Worm (Caenorhabditis elegans) whole organism, L3 larva: ENCODE measurements around the gene dhhc-10.
A peak's percentile ranks its signal among the peaks of the same experiment; 100 is the strongest.

Experiments
- ZK546.5 ChIP-seq: sonication (generic microtip); optimal IDR thresholded peaks from 2 replicates; lab custom pipeline; 2017; ENCODE audit warnings: missing biosample characterization, missing genetic modification characterization
- aly-2 ChIP-seq: fragments of 150-350 bp; optimal IDR thresholded peaks from 2 replicates; lab custom pipeline; 2014; ENCODE audit warnings: missing biosample characterization, missing genetic modification characterization
- ama-1 ChIP-seq: fragments of 150-350 bp; optimal IDR thresholded peaks from 2 replicates; lab custom pipeline; 2018
- ceh-16 ChIP-seq: sonication (generic microtip); optimal IDR thresholded peaks from 2 replicates; lab custom pipeline; 2017; ENCODE audit warnings: missing biosample characterization, missing genetic modification characterization
- ceh-28 ChIP-seq: fragments of 150-350 bp; optimal IDR thresholded peaks from 2 replicates; lab custom pipeline; 2014; ENCODE audit warnings: missing biosample characterization, missing genetic modification reagents, missing genetic modification characterization
- ceh-82 ChIP-seq: fragments of 150-350 bp; optimal IDR thresholded peaks from 2 replicates; lab custom pipeline; 2014; ENCODE audit warnings: missing biosample characterization, missing genetic modification characterization
- daf-12 ChIP-seq: fragments of 150-350 bp; optimal IDR thresholded peaks from 2 replicates; lab custom pipeline; 2014; ENCODE audit warnings: missing biosample characterization, missing genetic modification reagents, missing genetic modification characterization
- egl-5 ChIP-seq: fragments of 150-350 bp; optimal IDR thresholded peaks from 2 replicates; lab custom pipeline; 2017; ENCODE audit warnings: missing biosample characterization, missing genetic modification reagents, missing genetic modification characterization, inconsistent platforms
- elt-1 ChIP-seq: fragments of 150-350 bp; optimal IDR thresholded peaks from 2 replicates; lab custom pipeline; 2014; ENCODE audit warnings: missing biosample characterization, missing genetic modification characterization
- elt-3 ChIP-seq, 3 experiments: fragments of 150-350 bp in 1 of 3; sonication (generic microtip) in 2 of 3; optimal IDR thresholded peaks; 2 replicates in 2 of 3; 4 replicates in 1 of 3; lab custom pipeline; 2014 to 2017; ENCODE audit warnings: missing biosample characterization in 3 of 3, missing genetic modification characterization in 3 of 3
- eor-1 ChIP-seq, 2 experiments: fragments of 150-350 bp; optimal IDR thresholded peaks; 2 replicates each; lab custom pipeline; 2014 to 2018; ENCODE audit warnings: missing biosample characterization in 2 of 2, missing genetic modification characterization in 2 of 2
- fkh-10 ChIP-seq: sonication (generic microtip); optimal IDR thresholded peaks from 2 replicates; lab custom pipeline; 2017; ENCODE audit warnings: missing biosample characterization, missing genetic modification reagents, missing genetic modification characterization
- fkh-2 ChIP-seq: fragments of 150-350 bp; optimal IDR thresholded peaks from 2 replicates; lab custom pipeline; 2014; ENCODE audit warnings: missing biosample characterization, missing genetic modification reagents, missing genetic modification characterization
- fos-1 ChIP-seq: fragments of 150-350 bp; optimal IDR thresholded peaks from 2 replicates; lab custom pipeline; 2014; ENCODE audit warnings: missing biosample characterization, missing genetic modification characterization
- hmg-11 ChIP-seq: sonication (generic microtip); optimal IDR thresholded peaks from 2 replicates; lab custom pipeline; 2016; ENCODE audit warnings: missing genetic modification characterization, missing compliant biosample characterization
- jun-1 ChIP-seq: fragments of 150-350 bp; optimal IDR thresholded peaks from 2 replicates; lab custom pipeline; 2014; ENCODE audit warnings: missing biosample characterization, missing genetic modification reagents, missing genetic modification characterization
- lin-15B ChIP-seq: fragments of 150-350 bp; optimal IDR thresholded peaks from 2 replicates; lab custom pipeline; 2014; ENCODE audit warnings: missing biosample characterization, missing genetic modification characterization
- lsy-12 ChIP-seq: sonication (generic microtip); optimal IDR thresholded peaks from 2 replicates; lab custom pipeline; 2016; ENCODE audit warnings: mild to moderate bottlenecking, missing genetic modification characterization, missing compliant biosample characterization
- mml-1 ChIP-seq: fragments of 150-350 bp; sonication (generic microtip); optimal IDR thresholded peaks from 3 replicates; lab custom pipeline; 2014; ENCODE audit warnings: missing biosample characterization, missing genetic modification characterization
- nfya-1 ChIP-seq: sonication (generic microtip); optimal IDR thresholded peaks from 2 replicates; lab custom pipeline; 2017; ENCODE audit warnings: missing genetic modification characterization, mild to moderate bottlenecking, missing compliant biosample characterization, antibody characterized with exemption, moderate library complexity; ENCODE audit not compliant: insufficient read depth
- nhr-11 ChIP-seq: fragments of 150-350 bp; optimal IDR thresholded peaks from 2 replicates; lab custom pipeline; 2014; ENCODE audit warnings: missing biosample characterization, missing genetic modification characterization
- nhr-237 ChIP-seq: fragments of 150-350 bp; optimal IDR thresholded peaks from 2 replicates; lab custom pipeline; 2014; ENCODE audit warnings: missing biosample characterization, missing genetic modification characterization
- nhr-25 ChIP-seq: sonication (generic microtip); optimal IDR thresholded peaks from 2 replicates; lab custom pipeline; 2017; ENCODE audit warnings: missing biosample characterization, missing genetic modification characterization
- nhr-77 ChIP-seq: fragments of 150-350 bp; optimal IDR thresholded peaks from 2 replicates; lab custom pipeline; 2014; ENCODE audit warnings: missing biosample characterization, missing genetic modification characterization
- sea-2 ChIP-seq: fragments of 150-350 bp; sonication (generic microtip); optimal IDR thresholded peaks from 4 replicates; lab custom pipeline; 2014; ENCODE audit warnings: missing biosample characterization, missing genetic modification reagents, missing genetic modification characterization
- skn-1 ChIP-seq: fragments of 150-350 bp; optimal IDR thresholded peaks from 2 replicates; lab custom pipeline; 2014; ENCODE audit warnings: missing biosample characterization, missing genetic modification characterization
- snpc-4 ChIP-seq: fragments of 150-350 bp; optimal IDR thresholded peaks from 2 replicates; lab custom pipeline; 2014; ENCODE audit warnings: missing biosample characterization, missing genetic modification characterization
- tbx-2 ChIP-seq: sonication (generic microtip); optimal IDR thresholded peaks from 2 replicates; lab custom pipeline; 2016; ENCODE audit warnings: mild to moderate bottlenecking, missing genetic modification characterization, missing compliant biosample characterization
- unc-62 ChIP-seq: fragments of 150-350 bp; sonication (generic microtip); optimal IDR thresholded peaks from 4 replicates; lab custom pipeline; 2014; ENCODE audit warnings: missing biosample characterization, missing genetic modification reagents, missing genetic modification characterization
- ztf-11 ChIP-seq: fragments of 150-350 bp; optimal IDR thresholded peaks from 2 replicates; lab custom pipeline; 2014; ENCODE audit warnings: missing biosample characterization, missing genetic modification characterization
- ztf-4 ChIP-seq: fragments of 150-350 bp; optimal IDR thresholded peaks from 2 replicates; lab custom pipeline; 2014; ENCODE audit warnings: missing biosample characterization, missing genetic modification characterization

dhhc-10 gene

DNA sequence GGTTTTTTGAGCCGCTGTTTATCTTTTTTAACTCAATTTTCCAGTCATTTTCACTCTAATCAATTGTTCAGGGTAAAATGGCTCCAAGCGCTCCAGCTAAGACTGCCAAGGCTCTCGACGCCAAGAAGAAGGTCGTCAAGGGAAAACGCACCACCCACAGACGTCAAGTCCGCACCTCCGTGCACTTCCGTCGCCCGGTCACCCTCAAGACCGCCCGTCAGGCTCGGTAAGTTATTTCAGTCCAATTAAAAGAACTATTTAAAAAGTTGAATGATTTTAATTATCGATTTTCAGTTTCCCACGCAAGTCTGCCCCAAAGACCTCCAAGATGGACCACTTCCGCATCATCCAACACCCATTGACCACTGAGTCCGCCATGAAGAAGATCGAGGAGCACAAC, 8.1 kb downstream of the dhhc-10 start, which contains the start of gene rpl-25.1:
Gene rpl-25.1 (plus strand): TSS at position 72 of the 400 bp plus-strand sequence.
- TF ChIP-seq ama-1 (lab: Kevin White, UChicago) = no peak
- TF ChIP-seq nfya-1 (tag; lab: Kevin White, UChicago) = no peak
- no peak for TF ChIP-seq mml-1
- no peak for TF ChIP-seq elt-1 (tag; lab: Kevin White, UChicago)
- no peak for TF ChIP-seq nhr-77 (tag; lab: Kevin White, UChicago)
- no peak for TF ChIP-seq tbx-2 (tag; lab: Kevin White, UChicago)
- no peak for TF ChIP-seq lsy-12 (tag; lab: Kevin White, UChicago)
- no peak for TF ChIP-seq daf-12 (tag; lab: Kevin White, UChicago)
- no peak for TF ChIP-seq egl-5 (tag; lab: Kevin White, UChicago)
- no peak for TF ChIP-seq ZK546.5
- no peak for TF ChIP-seq ceh-28 (tag; lab: Kevin White, UChicago)
- TF ChIP-seq fkh-2 (tag; lab: Kevin White, UChicago) = no peak
- TF ChIP-seq jun-1 (tag; lab: Kevin White, UChicago) = no peak
- TF ChIP-seq lin-15B = no peak

DNA sequence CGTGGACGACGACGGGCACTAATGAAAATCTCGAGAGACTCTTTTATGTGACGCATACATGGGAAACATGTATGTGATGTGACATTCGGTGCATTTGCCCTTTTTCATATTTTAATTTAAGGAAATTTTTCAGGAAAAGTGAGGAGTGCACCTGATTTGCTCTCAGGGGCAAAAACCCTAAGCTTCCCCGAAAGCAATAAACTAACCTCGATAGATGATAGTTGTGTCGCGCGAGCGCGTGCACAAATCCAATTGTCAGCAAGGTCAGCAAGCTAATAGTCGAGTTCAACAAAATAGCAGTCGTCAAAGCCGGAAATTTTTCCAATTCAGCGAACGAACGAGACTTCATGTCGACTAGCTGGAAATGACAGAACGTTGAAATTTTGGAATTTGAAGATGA, 11.1 kb downstream of the dhhc-10 start:
- no peak for TF ChIP-seq unc-62
- peak; percentile 64 for TF ChIP-seq fkh-10
- TF ChIP-seq, all 47 proteins: peak for 1

DNA sequence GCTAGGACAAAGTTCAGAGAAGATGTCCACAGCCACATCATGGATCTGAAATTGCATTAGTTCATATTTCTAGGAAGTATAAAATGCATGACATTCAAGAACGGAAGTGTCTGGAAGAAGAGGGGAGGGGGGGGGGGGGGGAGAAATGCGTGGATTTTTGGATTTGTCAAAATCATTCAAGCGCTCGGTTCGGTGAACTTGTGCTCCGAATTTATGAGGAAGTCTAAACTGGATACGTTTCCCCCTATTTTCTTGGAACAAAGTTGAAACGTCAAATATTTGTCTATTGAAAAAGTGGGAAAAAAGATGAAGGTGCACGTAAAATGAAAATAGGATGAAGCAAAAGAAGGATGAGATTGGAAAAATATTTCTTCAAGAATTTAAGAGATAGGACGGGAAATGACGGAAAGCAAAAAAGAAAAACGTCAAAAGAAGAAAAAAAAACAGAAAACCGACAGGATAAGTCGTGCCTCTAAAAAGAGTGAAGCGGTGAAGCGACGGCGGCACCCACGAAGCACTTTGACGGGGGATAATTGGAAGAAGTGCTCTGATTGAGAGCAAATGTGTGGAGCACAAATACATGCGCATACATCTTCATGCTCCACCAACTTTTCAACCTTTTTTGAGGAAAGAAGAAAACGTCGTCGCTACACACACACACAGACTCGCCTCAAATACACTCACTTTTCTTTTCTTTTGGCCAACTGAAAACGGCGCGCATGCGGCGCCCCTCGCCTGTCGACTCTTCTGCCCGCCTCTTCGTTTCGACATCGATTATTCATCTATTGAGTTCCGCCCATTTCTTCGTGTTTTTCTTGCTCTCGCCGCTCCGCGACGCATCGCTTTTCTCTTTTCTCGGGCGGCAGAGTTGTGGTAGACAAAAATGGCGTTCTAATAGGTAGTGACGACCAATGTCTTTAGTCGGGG, 13.9 kb downstream of the dhhc-10 start, which contains the start of gene F55D10.4:
Gene F55D10.4 (minus strand): TSS at position 51 of the 927 bp plus-strand sequence.
- no peak for TF ChIP-seq daf-12 (tag; lab: Kevin White, UChicago)
- TF ChIP-seq lsy-12 (tag; lab: Kevin White, UChicago) = no peak
- no peak for TF ChIP-seq ztf-4 (tag; lab: Kevin White, UChicago)
- no peak for TF ChIP-seq nhr-11 (tag; lab: Kevin White, UChicago)
- peak; percentile 6 for TF ChIP-seq hmg-11 (tag; lab: Kevin White, UChicago)
- TF ChIP-seq fos-1 (tag; lab: Kevin White, UChicago) = no peak
- no peak for TF ChIP-seq eor-1 (tag; optimal IDR thresholded peaks at IDR 0.05; lab: Kevin White, UChicago)
- no peak for TF ChIP-seq ZK546.5
- no peak for TF ChIP-seq ceh-82 (tag; lab: Kevin White, UChicago)
- no peak for TF ChIP-seq sea-2
- no peak for TF ChIP-seq snpc-4
- TF ChIP-seq ceh-16 (tag; lab: Kevin White, UChicago) = no peak
- TF ChIP-seq nfya-1 (tag; lab: Kevin White, UChicago) = peak; percentile 12
- no peak for TF ChIP-seq aly-2 (tag; lab: Kevin White, UChicago)
- TF ChIP-seq skn-1 (tag; lab: Kevin White, UChicago) = no peak
- no peak for TF ChIP-seq ztf-11 (tag; lab: Kevin White, UChicago)

DNA sequence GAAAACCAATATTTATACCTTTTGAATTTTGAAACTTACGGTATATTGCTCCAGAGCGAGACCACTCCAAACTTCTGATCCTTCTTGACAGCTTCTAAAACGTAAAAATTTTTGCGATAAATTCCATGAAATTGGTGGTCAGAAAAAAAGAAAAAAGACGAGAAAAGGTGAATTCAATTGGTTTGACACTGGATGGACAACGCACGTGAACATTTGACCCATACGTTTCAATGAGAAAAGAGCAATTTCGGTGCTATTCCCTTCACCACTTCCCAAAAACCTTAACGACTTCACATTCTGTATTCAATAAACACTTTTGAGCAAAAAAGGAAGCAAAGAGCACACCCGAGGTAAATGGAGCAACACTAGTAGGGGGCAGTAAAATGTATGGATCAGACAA, 20.4 kb downstream of the dhhc-10 start, which contains the start of gene acc-3:
Gene acc-3 (minus strand): TSS at position 101 of the 400 bp plus-strand sequence.
- TF ChIP-seq nhr-237 (tag; lab: Kevin White, UChicago) (no peak), ceh-16 (tag; lab: Kevin White, UChicago) (no peak), nhr-11 (tag; lab: Kevin White, UChicago) (no peak), ceh-28 (tag; lab: Kevin White, UChicago) (no peak), eor-1 (tag; optimal IDR thresholded peaks at IDR 0.05; lab: Kevin White, UChicago) (no peak), nhr-25 (no peak), daf-12 (tag; lab: Kevin White, UChicago) (no peak), elt-1 (tag; lab: Kevin White, UChicago) (no peak), egl-5 (tag; lab: Kevin White, UChicago) (no peak)
- TF ChIP-seq, all 47 proteins: peak for 0

DNA sequence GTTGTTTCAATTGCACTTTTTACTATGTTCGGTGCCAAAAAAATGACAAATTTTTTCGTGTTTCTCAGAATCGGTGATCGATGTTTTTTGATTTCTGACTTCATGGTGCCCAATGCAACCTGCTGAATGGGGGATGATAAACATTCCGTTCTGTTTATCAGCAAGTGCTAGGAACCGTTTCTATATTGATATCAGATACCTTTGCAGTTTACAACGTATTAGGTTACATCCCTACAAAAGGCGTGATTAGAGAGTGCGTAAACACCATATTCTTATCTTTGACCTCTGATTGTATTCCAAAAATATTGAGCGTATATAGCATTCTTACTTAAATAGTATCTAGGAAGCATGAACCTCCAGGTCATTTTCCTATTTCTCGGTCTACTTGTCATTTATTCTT, 25.8 kb downstream of the dhhc-10 start, which contains the start of gene aman-1:
Gene aman-1 (plus strand): TSS at position 344 of the 400 bp plus-strand sequence.
- TF ChIP-seq ama-1 (lab: Kevin White, UChicago) (no peak), ceh-16 (tag; lab: Kevin White, UChicago) (no peak), nhr-77 (tag; lab: Kevin White, UChicago) (no peak), elt-3 (tag; optimal IDR thresholded peaks at IDR 0.05; lab: Kevin White, UChicago) (no peak), hmg-11 (tag; lab: Kevin White, UChicago) (no peak)
